Fruit fly (Drosophila melanogaster) whole organism, embryonic: ENCODE results near the gene Mst89B.

Experiments used
- CG10979 ChIP-seq: fragments of 200-800 bp; sonication (Bioruptor generic); optimal IDR thresholded peaks from 2 replicates; lab custom pipeline; 2018; ENCODE audit warnings: missing biosample characterization, mild to moderate bottlenecking, missing genetic modification characterization, moderate library complexity
- CG11560 ChIP-seq: fragments of 200-800 bp; sonication (Bioruptor generic); IDR thresholded peaks from 3 replicates; pipeline ENCODE4 v1.3.6; 2022; ENCODE audit warnings: missing biosample characterization, missing genetic modification characterization
- CG12744 ChIP-seq: fragments of 200-800 bp; sonication (Bioruptor generic); optimal IDR thresholded peaks from 2 replicates; lab custom pipeline; 2016; ENCODE audit warnings: missing biosample characterization, missing genetic modification characterization
- CG14965 ChIP-seq: fragments of 200-800 bp; sonication (Bioruptor generic); optimal IDR thresholded peaks from 2 replicates; lab custom pipeline; 2016; ENCODE audit warnings: missing biosample characterization, missing genetic modification characterization, borderline replicate concordance
- CG15011 ChIP-seq: fragments of 200-800 bp; sonication (Bioruptor generic); optimal IDR thresholded peaks from 3 replicates; lab custom pipeline; 2018; ENCODE audit warnings: missing biosample characterization, mild to moderate bottlenecking, missing genetic modification characterization
- CG15696 ChIP-seq: fragments of 200-800 bp; sonication (Bioruptor generic); optimal IDR thresholded peaks from 2 replicates; lab custom pipeline; 2019; ENCODE audit warnings: missing biosample characterization, mild to moderate bottlenecking, missing genetic modification characterization, moderate library complexity
- CG16815 ChIP-seq: fragments of 200-800 bp; sonication (Bioruptor generic); optimal IDR thresholded peaks from 3 replicates; lab custom pipeline; 2017; ENCODE audit warnings: missing biosample characterization, mild to moderate bottlenecking, missing genetic modification characterization
- CG17186 ChIP-seq: fragments of 200-800 bp; sonication (Bioruptor generic); optimal IDR thresholded peaks from 3 replicates; lab custom pipeline; 2017; ENCODE audit warnings: missing biosample characterization, missing genetic modification reagents, missing genetic modification characterization
- CG2199 ChIP-seq: fragments of 200-800 bp; sonication (Bioruptor generic); IDR thresholded peaks from 3 replicates; pipeline ENCODE4 v1.3.6; 2022; ENCODE audit warnings: missing biosample characterization, missing genetic modification characterization
- CG2202 ChIP-seq: fragments of 200-800 bp; sonication (Bioruptor generic); optimal IDR thresholded peaks from 2 replicates; lab custom pipeline; 2018; ENCODE audit warnings: missing biosample characterization, mild to moderate bottlenecking, missing genetic modification characterization
- CG30403 ChIP-seq: fragments of 200-800 bp; sonication (Bioruptor generic); optimal IDR thresholded peaks from 3 replicates; lab custom pipeline; 2016; ENCODE audit warnings: missing biosample characterization, missing genetic modification characterization
- CG31365 ChIP-seq: fragments of 200-800 bp; sonication (Bioruptor generic); optimal IDR thresholded peaks from 2 replicates; lab custom pipeline; 2018; ENCODE audit warnings: missing biosample characterization, mild to moderate bottlenecking, missing genetic modification characterization
- CG34376 ChIP-seq: fragments of 200-800 bp; sonication (Bioruptor generic); optimal IDR thresholded peaks from 2 replicates; lab custom pipeline; 2018; ENCODE audit warnings: missing biosample characterization, mild to moderate bottlenecking, missing genetic modification characterization
- CG6175 ChIP-seq: fragments of 200-800 bp; sonication (Bioruptor generic); IDR thresholded peaks from 3 replicates; pipeline ENCODE4 v1.3.6; 2022; ENCODE audit warnings: missing biosample characterization, missing genetic modification characterization
- CG7271 ChIP-seq: fragments of 200-800 bp; sonication (Bioruptor generic); optimal IDR thresholded peaks from 2 replicates; lab custom pipeline; 2018; ENCODE audit warnings: missing biosample characterization, mild to moderate bottlenecking, missing genetic modification characterization, moderate library complexity
- CG7987 ChIP-seq: fragments of 200-800 bp; sonication (Bioruptor generic); optimal IDR thresholded peaks from 2 replicates; lab custom pipeline; 2018; ENCODE audit warnings: missing biosample characterization, mild to moderate bottlenecking, missing genetic modification characterization, moderate library complexity
- CG8359 ChIP-seq: fragments of 200-800 bp; sonication (Bioruptor generic); optimal IDR thresholded peaks from 2 replicates; lab custom pipeline; 2017; ENCODE audit warnings: missing biosample characterization, mild to moderate bottlenecking, missing genetic modification characterization, borderline replicate concordance
- Dbx ChIP-seq: fragments of 200-800 bp; sonication (Bioruptor generic); IDR thresholded peaks from 3 replicates; pipeline ENCODE4 v1.3.6; 2022; ENCODE audit warnings: missing biosample characterization, missing genetic modification characterization
- Dfd ChIP-seq, 2 experiments: fragments of >200 bp; optimal IDR thresholded peaks; 2 replicates each; lab custom pipeline; 2017; ENCODE audit warnings: missing biosample characterization in 2 of 2, missing genetic modification characterization in 2 of 2
- Dp ChIP-seq: fragments of 200-800 bp; sonication (Bioruptor generic); optimal IDR thresholded peaks from 2 replicates; lab custom pipeline; 2018; ENCODE audit warnings: missing biosample characterization, mild to moderate bottlenecking, missing genetic modification characterization, moderate library complexity
- E2f1 ChIP-seq: fragments of 200-800 bp; sonication (Bioruptor generic); IDR thresholded peaks from 2 replicates; pipeline ENCODE4 v1.3.6; 2022; ENCODE audit warnings: missing biosample characterization, missing genetic modification characterization
- E2f2 ChIP-seq: fragments of 200-800 bp; sonication (Bioruptor generic); IDR thresholded peaks from 2 replicates; pipeline ENCODE4 v1.3.6; 2022; ENCODE audit warnings: missing biosample characterization, missing genetic modification characterization
- Fer3 ChIP-seq: fragments of 200-800 bp; sonication (Bioruptor generic); optimal IDR thresholded peaks from 2 replicates; lab custom pipeline; 2018; ENCODE audit warnings: missing biosample characterization, mild to moderate bottlenecking, missing genetic modification characterization, moderate library complexity
- H15 ChIP-seq: fragments of 200-800 bp; sonication (Bioruptor generic); IDR thresholded peaks from 3 replicates; pipeline ENCODE4 v1.3.6; 2022; ENCODE audit warnings: missing biosample characterization, missing genetic modification characterization
- HLH4C ChIP-seq: fragments of 200-800 bp; sonication (Bioruptor generic); IDR thresholded peaks from 3 replicates; pipeline ENCODE4 v1.3.6; 2022; ENCODE audit warnings: missing biosample characterization, missing genetic modification characterization; ENCODE audit not compliant: partially characterized antibody
- MTF-1 ChIP-seq: fragments of 200-800 bp; sonication (Bioruptor generic); optimal IDR thresholded peaks from 2 replicates; lab custom pipeline; 2018; ENCODE audit warnings: missing biosample characterization, mild to moderate bottlenecking, missing genetic modification characterization, borderline replicate concordance
- Med ChIP-seq: fragments of 200-800 bp; sonication (Bioruptor generic); peaks from one replicate; lab custom pipeline; 2016; ENCODE audit warnings: missing biosample characterization, missing genetic modification characterization, mild to moderate bottlenecking, inconsistent platforms, moderate library complexity
- Poxn ChIP-seq: fragments of 200-800 bp; sonication (Bioruptor generic); IDR thresholded peaks from 2 replicates; pipeline ENCODE4 v1.3.6; 2022; ENCODE audit warnings: missing biosample characterization, missing genetic modification characterization
- Six4 ChIP-seq: fragments of 200-800 bp; sonication (Bioruptor generic); optimal IDR thresholded peaks from 2 replicates; lab custom pipeline; 2016; ENCODE audit warnings: missing biosample characterization, missing genetic modification characterization
- Vsx1 ChIP-seq: fragments of 200-800 bp; sonication (Bioruptor generic); optimal IDR thresholded peaks from 2 replicates; lab custom pipeline; 2017; ENCODE audit warnings: missing biosample characterization, mild to moderate bottlenecking, missing genetic modification characterization, missing genetic modification reagents
- amos ChIP-seq: fragments of 200-800 bp; sonication (Bioruptor generic); IDR thresholded peaks from 2 replicates; pipeline ENCODE4 v1.3.6; 2022; ENCODE audit warnings: missing biosample characterization, missing genetic modification characterization; ENCODE audit not compliant: partially characterized antibody
- ase ChIP-seq: fragments of 200-800 bp; sonication (Bioruptor generic); IDR thresholded peaks from 3 replicates; pipeline ENCODE4 v1.3.6; 2022; ENCODE audit warnings: missing biosample characterization, missing genetic modification characterization
- crp ChIP-seq, 2 experiments: fragments of 200-800 bp; sonication (Bioruptor generic); optimal IDR thresholded peaks; 2 replicates in 1 of 2; 3 replicates in 1 of 2; lab custom pipeline; 2017; ENCODE audit warnings: missing biosample characterization in 2 of 2, missing genetic modification characterization in 2 of 2, mild to moderate bottlenecking in 1 of 2, moderate library complexity in 1 of 2
- da ChIP-seq: fragments of 200-800 bp; sonication (Bioruptor generic); optimal IDR thresholded peaks from 2 replicates; lab custom pipeline; 2016; ENCODE audit warnings: missing biosample characterization, missing genetic modification characterization
- dmrt11E ChIP-seq: fragments of 200-800 bp; sonication (Bioruptor generic); optimal IDR thresholded peaks from 3 replicates; lab custom pipeline; 2018; ENCODE audit warnings: missing biosample characterization, mild to moderate bottlenecking, missing genetic modification characterization, moderate library complexity
- dysf ChIP-seq: fragments of 200-800 bp; sonication (Bioruptor generic); IDR thresholded peaks from 3 replicates; pipeline ENCODE4 v1.3.6; 2022; ENCODE audit warnings: missing biosample characterization, missing genetic modification characterization
- esg ChIP-seq: fragments of 200-800 bp; sonication (Bioruptor generic); conservative IDR thresholded peaks from 2 replicates; pipeline ENCODE4 v1.3.6; 2022; ENCODE audit warnings: missing biosample characterization, missing genetic modification characterization
- h ChIP-seq: fragments of >200 bp; optimal IDR thresholded peaks from 2 replicates; lab custom pipeline; 2017
- kay ChIP-seq: fragments of 200-800 bp; sonication (Bioruptor generic); optimal IDR thresholded peaks from 2 replicates; lab custom pipeline; 2016; ENCODE audit warnings: missing biosample characterization, missing genetic modification characterization
- klu ChIP-seq: fragments of 200-800 bp; sonication (Bioruptor generic); IDR thresholded peaks from 2 replicates; pipeline ENCODE4 v1.3.6; 2022; ENCODE audit warnings: missing biosample characterization, missing genetic modification characterization
- onecut ChIP-seq: fragments of 200-800 bp; sonication (Bioruptor generic); IDR thresholded peaks from 2 replicates; pipeline ENCODE4 v1.3.6; 2022; ENCODE audit warnings: missing biosample characterization, missing genetic modification characterization
- pnt ChIP-seq: fragments of 200-800 bp; sonication (Bioruptor generic); optimal IDR thresholded peaks from 3 replicates; lab custom pipeline; 2016; ENCODE audit warnings: missing biosample characterization, missing genetic modification characterization
- scrt ChIP-seq: fragments of 200-800 bp; sonication (Bioruptor generic); optimal IDR thresholded peaks from 2 replicates; lab custom pipeline; 2018; ENCODE audit warnings: missing biosample characterization, mild to moderate bottlenecking, missing genetic modification characterization, moderate library complexity
- seq ChIP-seq: fragments of 200-800 bp; sonication (Bioruptor generic); IDR thresholded peaks from 2 replicates; pipeline ENCODE4 v1.3.6; 2022; ENCODE audit warnings: missing biosample characterization, missing genetic modification characterization
- so ChIP-seq: fragments of 200-800 bp; sonication (Bioruptor generic); IDR thresholded peaks from 3 replicates; pipeline ENCODE4 v1.3.6; 2022; ENCODE audit warnings: missing biosample characterization, missing genetic modification characterization
- tna ChIP-seq: fragments of 200-800 bp; sonication (Bioruptor generic); IDR thresholded peaks from 2 replicates; pipeline ENCODE4 v1.3.6; 2022; ENCODE audit warnings: missing biosample characterization, missing genetic modification characterization; ENCODE audit not compliant: partially characterized antibody
- vfl ChIP-seq: fragments of 200-800 bp; sonication (Bioruptor generic); optimal IDR thresholded peaks from 2 replicates; lab custom pipeline; 2016; ENCODE audit warnings: missing biosample characterization, missing genetic modification characterization
- zen ChIP-seq: fragments of 200-800 bp; sonication (Bioruptor generic); optimal IDR thresholded peaks from 3 replicates; lab custom pipeline; 2018; ENCODE audit warnings: missing biosample characterization, mild to moderate bottlenecking, missing genetic modification characterization, moderate library complexity

Mst89B gene

dm6 chr3R:16257346-16257745 lies 9.5 kb upstream of the Mst89B start:
- TF ChIP-seq amos (no peak), Dfd (GFP tag; optimal IDR thresholded peaks at IDR 0.05; lab: Kevin White, UChicago) (peak in 1 of 2 experiments; percentile 57), CG15011 (no peak), Med (peak; percentile 50), CG6175 (no peak), CG2199 (GFP tag; lab: Robert Waterston, UW) (no peak), tna (GFP tag; lab: Robert Waterston, UW) (0 out of 2 replicates have a peak, but pooled peaks have one; percentile 20)

- peak; percentile 60 for TF ChIP-seq CG10979 (tag; lab: Kevin White, UChicago)
- peak; percentile 56 for TF ChIP-seq Six4 (GFP tag; lab: Kevin White, UChicago)
- TF ChIP-seq CG8359: peak; percentile 22
- peak; percentile 98 for TF ChIP-seq CG14965 (GFP tag; lab: Kevin White, UChicago)
- TF ChIP-seq onecut (GFP tag; lab: Robert Waterston, UW): peak; percentile 77
- TF ChIP-seq Dp: peak; percentile 99
- TF ChIP-seq Vsx1: no peak
- peak; percentile 82 for TF ChIP-seq CG7987 (GFP tag; lab: Kevin White, UChicago)
- TF ChIP-seq CG2202 (tag; lab: Kevin White, UChicago): peak; percentile 43
- TF ChIP-seq E2f2 (GFP tag; lab: Robert Waterston, UW): peak; percentile 99
- peak; percentile 92 for TF ChIP-seq CG11560 (tag; lab: Robert Waterston, UW)
- peak; percentile 60; the same call in 2 of the 3 replicates for TF ChIP-seq ase
- TF ChIP-seq kay: no peak
- peak; percentile 69 for TF ChIP-seq dysf (GFP tag; lab: Robert Waterston, UW)
- peak; percentile 34 for TF ChIP-seq CG12744 (GFP tag; lab: Kevin White, UChicago)
- no peak; the same call in 2 of the 3 replicates for TF ChIP-seq HLH4C (GFP tag; lab: Robert Waterston, UW)
- TF ChIP-seq h (lab: Kevin White, UChicago): no peak
- TF ChIP-seq CG30403 (GFP tag; lab: Kevin White, UChicago): peak; percentile 72
- TF ChIP-seq CG34376 (GFP tag; lab: Kevin White, UChicago): no peak
- no peak for TF ChIP-seq da (GFP tag; lab: Kevin White, UChicago)
- peak; percentile 87 for TF ChIP-seq MTF-1
- TF ChIP-seq CG15696: peak; percentile 75
- TF ChIP-seq E2f1 (GFP tag; lab: Robert Waterston, UW): peak; percentile 65
- peak; percentile 69 for TF ChIP-seq Fer3 (tag; lab: Kevin White, UChicago)
- TF ChIP-seq zen: peak; percentile 66
- peak; percentile 32 for TF ChIP-seq esg (GFP tag; lab: Robert Waterston, UW)
- peak; percentile 42 for TF ChIP-seq pnt
- peak; percentile 70; the same call in 2 of the 3 replicates for TF ChIP-seq H15 (GFP tag; lab: Robert Waterston, UW)
- peak; percentile 17 for TF ChIP-seq scrt (GFP tag; lab: Kevin White, UChicago)
- peak; percentile 61 for TF ChIP-seq Dbx
- peak in 1 of 2 experiments; percentile 4 for TF ChIP-seq crp (GFP tag; optimal IDR thresholded peaks at IDR 0.05; lab: Kevin White, UChicago)
- peak; percentile 4 for TF ChIP-seq vfl (GFP tag; lab: Kevin White, UChicago)
- TF ChIP-seq dmrt11E (tag; lab: Kevin White, UChicago): peak; percentile 67
- TF ChIP-seq Poxn (GFP tag; lab: Robert Waterston, UW): no peak
- no peak for TF ChIP-seq seq (GFP tag; lab: Robert Waterston, UW)
- TF ChIP-seq CG31365 (tag; lab: Kevin White, UChicago): peak; percentile 99
- TF ChIP-seq CG16815: peak; percentile 69
- TF ChIP-seq klu (GFP tag; lab: Robert Waterston, UW): no peak; the same call in 1 of the 2 replicates
- TF ChIP-seq CG17186 (GFP tag; lab: Kevin White, UChicago): no peak
- TF ChIP-seq CG7271 (tag; lab: Kevin White, UChicago): peak; percentile 36
- TF ChIP-seq so (GFP tag; lab: Robert Waterston, UW): peak; percentile 39; the same call in 1 of the 3 replicates
Observed at dm6 chr3R:16260385-16261169, 6.2 kb upstream of the Mst89B start.
